Worm (Caenorhabditis elegans) whole organism, L1 larva: Measurements from ENCODE around the gene ifc-2.

ENCODE experiments used
- alr-1 ChIP-seq: fragments of 200-800 bp; sonication (Bioruptor generic); optimal IDR thresholded peaks from 2 replicates; lab custom pipeline; 2018; ENCODE audit warnings: borderline replicate concordance, mild to moderate bottlenecking, missing genetic modification characterization, missing compliant biosample characterization
- ama-1 ChIP-seq: fragments of 150-350 bp; optimal IDR thresholded peaks from 2 replicates; lab custom pipeline; 2014
- ceh-8 ChIP-seq: fragments of 200-800 bp; sonication (Bioruptor generic); optimal IDR thresholded peaks from 2 replicates; lab custom pipeline; 2018; ENCODE audit warnings: mild to moderate bottlenecking, missing genetic modification characterization, moderate library complexity, missing compliant biosample characterization
- ceh-88 ChIP-seq: fragments of 200-800 bp; sonication (Bioruptor generic); IDR thresholded peaks from 2 replicates; pipeline ENCODE4 v1.3.6; 2022; ENCODE audit warnings: missing genetic modification characterization, missing compliant biosample characterization
- ces-1 ChIP-seq: fragments of 150-350 bp; optimal IDR thresholded peaks from 2 replicates; lab custom pipeline; 2014; ENCODE audit warnings: missing biosample characterization, missing genetic modification reagents, missing genetic modification characterization
- dpl-1 ChIP-seq, 3 experiments: fragments of 150-350 bp in 2 of 3; sonication (generic microtip) in 1 of 3; optimal IDR thresholded peaks; 2 replicates each; lab custom pipeline; 2014 to 2017; ENCODE audit warnings: missing biosample characterization in 3 of 3, missing genetic modification characterization in 3 of 3, missing genetic modification reagents in 3 of 3
- dsc-1 ChIP-seq: sonication (generic microtip); optimal IDR thresholded peaks from 2 replicates; lab custom pipeline; 2016; ENCODE audit warnings: mild to moderate bottlenecking, missing genetic modification characterization, missing compliant biosample characterization
- efl-1 ChIP-seq, 4 experiments: fragments of 150-350 bp; optimal IDR thresholded peaks in 3 of 4; peaks in 1 of 4; 1 replicate in 1 of 4; 2 replicates in 3 of 4; lab custom pipeline; 2014; ENCODE audit warnings: missing biosample characterization in 2 of 4, missing genetic modification characterization in 2 of 4, missing genetic modification reagents in 2 of 4
- egl-27 ChIP-seq, 2 experiments: fragments of 150-350 bp in 1 of 2; sonication (generic microtip); optimal IDR thresholded peaks; 3 replicates each; lab custom pipeline; 2017 to 2018; ENCODE audit warnings: missing biosample characterization in 2 of 2, missing genetic modification characterization in 2 of 2, missing genetic modification reagents in 2 of 2
- elt-2 ChIP-seq: sonication (generic microtip); optimal IDR thresholded peaks from 2 replicates; lab custom pipeline; 2016; ENCODE audit warnings: missing genetic modification characterization, mild to moderate bottlenecking, inconsistent platforms, missing compliant biosample characterization, missing genetic modification reagents
- elt-3 ChIP-seq, 6 experiments: fragments of 150-350 bp in 1 of 6; sonication (generic microtip); optimal IDR thresholded peaks; 2 replicates each; lab custom pipeline; 2017 to 2018; ENCODE audit warnings: missing biosample characterization in 6 of 6, missing genetic modification characterization in 6 of 6, inconsistent platforms in 1 of 6
- ets-5 ChIP-seq: fragments of 200-800 bp; sonication (Bioruptor generic); IDR thresholded peaks from 2 replicates; pipeline ENCODE4 v1.3.6; 2022; ENCODE audit warnings: missing genetic modification characterization, missing compliant biosample characterization
- fkh-4 ChIP-seq: sonication (generic microtip); optimal IDR thresholded peaks from 2 replicates; lab custom pipeline; 2016; ENCODE audit warnings: missing compliant biosample characterization, missing genetic modification characterization, borderline replicate concordance
- fkh-8 ChIP-seq: sonication (generic microtip); optimal IDR thresholded peaks from 2 replicates; lab custom pipeline; 2016; ENCODE audit warnings: mild to moderate bottlenecking, missing genetic modification characterization, missing compliant biosample characterization
- grh-1 ChIP-seq: fragments of 200-800 bp; sonication (Bioruptor generic); IDR thresholded peaks from 2 replicates; pipeline ENCODE4 v1.3.6; 2022; ENCODE audit warnings: missing genetic modification reagents, missing genetic modification characterization, missing compliant biosample characterization
- hlh-17 ChIP-seq: fragments of 200-800 bp; sonication (Bioruptor generic); optimal IDR thresholded peaks from 2 replicates; lab custom pipeline; 2018; ENCODE audit warnings: missing genetic modification characterization, mild to moderate bottlenecking, missing compliant biosample characterization, moderate library complexity, borderline replicate concordance
- hlh-4 ChIP-seq: sonication (generic microtip); optimal IDR thresholded peaks from 2 replicates; lab custom pipeline; 2016; ENCODE audit warnings: mild to moderate bottlenecking, missing genetic modification characterization, missing compliant biosample characterization
- irx-1 ChIP-seq: sonication (generic microtip); optimal IDR thresholded peaks from 2 replicates; lab custom pipeline; 2016; ENCODE audit warnings: missing genetic modification characterization, missing compliant biosample characterization
- isw-1 ChIP-seq: fragments of 200-800 bp; sonication (Bioruptor generic); IDR thresholded peaks from 2 replicates; pipeline ENCODE4 v1.3.6; 2022; ENCODE audit warnings: missing genetic modification characterization, missing compliant biosample characterization
- jun-1 ChIP-seq: fragments of 150-350 bp; optimal IDR thresholded peaks from 2 replicates; lab custom pipeline; 2014; ENCODE audit warnings: missing biosample characterization, missing genetic modification reagents, missing genetic modification characterization
- lin-13 ChIP-seq: fragments of 150-350 bp; optimal IDR thresholded peaks from 2 replicates; lab custom pipeline; 2014; ENCODE audit warnings: missing biosample characterization, missing genetic modification reagents, missing genetic modification characterization
- lin-15B ChIP-seq: fragments of 150-350 bp; sonication (generic microtip); optimal IDR thresholded peaks from 3 replicates; lab custom pipeline; 2014; ENCODE audit warnings: missing biosample characterization, missing genetic modification characterization
- lin-35 ChIP-seq, 2 experiments: fragments of 150-350 bp; optimal IDR thresholded peaks; 2 replicates each; lab custom pipeline; 2014; ENCODE audit warnings: missing biosample characterization in 2 of 2, missing genetic modification characterization in 2 of 2, missing genetic modification reagents in 2 of 2
- lir-3 ChIP-seq: sonication (generic microtip); optimal IDR thresholded peaks from 2 replicates; lab custom pipeline; 2016; ENCODE audit warnings: mild to moderate bottlenecking, missing genetic modification characterization, moderate library complexity, missing compliant biosample characterization; ENCODE audit not compliant: poor library complexity
- lsy-2 ChIP-seq, 2 experiments: fragments of 150-350 bp; optimal IDR thresholded peaks; 2 replicates each; lab custom pipeline; 2014; ENCODE audit warnings: missing biosample characterization in 2 of 2, missing genetic modification characterization in 2 of 2
- mab-9 ChIP-seq: fragments of 200-800 bp; sonication (Bioruptor generic); IDR thresholded peaks from 2 replicates; pipeline ENCODE4 v1.3.6; 2022; ENCODE audit warnings: missing genetic modification reagents, missing genetic modification characterization, missing compliant biosample characterization
- mef-2 ChIP-seq: fragments of 150-350 bp; optimal IDR thresholded peaks from 2 replicates; lab custom pipeline; 2014; ENCODE audit warnings: missing biosample characterization, missing genetic modification characterization
- mep-1 ChIP-seq: fragments of 150-350 bp; optimal IDR thresholded peaks from 2 replicates; lab custom pipeline; 2014; ENCODE audit warnings: missing biosample characterization, missing genetic modification characterization
- nhr-20 ChIP-seq: sonication (generic microtip); optimal IDR thresholded peaks from 2 replicates; lab custom pipeline; 2016; ENCODE audit warnings: mild to moderate bottlenecking, missing genetic modification characterization, missing compliant biosample characterization
- nhr-237 ChIP-seq: fragments of 150-350 bp; optimal IDR thresholded peaks from 2 replicates; lab custom pipeline; 2014; ENCODE audit warnings: missing biosample characterization, missing genetic modification characterization
- nhr-47 ChIP-seq: sonication (generic microtip); optimal IDR thresholded peaks from 2 replicates; lab custom pipeline; 2016; ENCODE audit warnings: mild to moderate bottlenecking, missing genetic modification characterization, moderate library complexity, missing compliant biosample characterization
- nhr-71 ChIP-seq: sonication (generic microtip); optimal IDR thresholded peaks from 2 replicates; lab custom pipeline; 2016; ENCODE audit warnings: mild to moderate bottlenecking, missing genetic modification characterization, moderate library complexity, missing compliant biosample characterization
- nhr-76 ChIP-seq: sonication (generic microtip); optimal IDR thresholded peaks from 2 replicates; lab custom pipeline; 2017; ENCODE audit warnings: missing biosample characterization, missing genetic modification characterization
- nhr-77 ChIP-seq: fragments of 150-350 bp; optimal IDR thresholded peaks from 2 replicates; lab custom pipeline; 2014; ENCODE audit warnings: missing biosample characterization, missing genetic modification characterization
- nhr-85 ChIP-seq: sonication (generic microtip); peaks from one replicate; lab custom pipeline; 2016; ENCODE audit warnings: missing genetic modification characterization, inconsistent platforms, missing compliant biosample characterization
- nhr-90 ChIP-seq: sonication (generic microtip); optimal IDR thresholded peaks from 2 replicates; lab custom pipeline; 2016; ENCODE audit warnings: mild to moderate bottlenecking, missing genetic modification characterization, missing compliant biosample characterization; ENCODE audit not compliant: poor library complexity
- pax-3 ChIP-seq: fragments of 200-800 bp; sonication (Bioruptor generic); optimal IDR thresholded peaks from 2 replicates; lab custom pipeline; 2018; ENCODE audit warnings: mild to moderate bottlenecking, missing genetic modification characterization, moderate library complexity, missing compliant biosample characterization
- skn-1 ChIP-seq: fragments of 150-350 bp; optimal IDR thresholded peaks from 2 replicates; lab custom pipeline; 2014; ENCODE audit warnings: missing biosample characterization, missing genetic modification characterization
- snpc-4 ChIP-seq: fragments of 150-350 bp; optimal IDR thresholded peaks from 2 replicates; lab custom pipeline; 2014; ENCODE audit warnings: missing biosample characterization, missing genetic modification characterization
- sptf-1 ChIP-seq: fragments of 150-350 bp; optimal IDR thresholded peaks from 2 replicates; lab custom pipeline; 2014; ENCODE audit warnings: missing biosample characterization, missing genetic modification characterization
- sup-37 ChIP-seq: fragments of 200-800 bp; sonication (Bioruptor generic); optimal IDR thresholded peaks from 2 replicates; lab custom pipeline; 2018; ENCODE audit warnings: mild to moderate bottlenecking, missing genetic modification characterization, missing compliant biosample characterization
- swsn-7 ChIP-seq: sonication (generic microtip); optimal IDR thresholded peaks from 2 replicates; lab custom pipeline; 2016; ENCODE audit warnings: missing genetic modification characterization, missing compliant biosample characterization
- tlp-1 ChIP-seq: fragments of 150-350 bp; optimal IDR thresholded peaks from 2 replicates; lab custom pipeline; 2014; ENCODE audit warnings: missing biosample characterization, missing genetic modification characterization
- unc-130 ChIP-seq: fragments of 150-350 bp; optimal IDR thresholded peaks from 2 replicates; lab custom pipeline; 2017; ENCODE audit warnings: missing biosample characterization, missing genetic modification characterization, inconsistent platforms
- unc-30 ChIP-seq: sonication (generic microtip); optimal IDR thresholded peaks from 2 replicates; lab custom pipeline; 2017; ENCODE audit warnings: missing biosample characterization, missing genetic modification characterization
- unc-98 ChIP-seq: fragments of 200-800 bp; sonication (Bioruptor generic); IDR thresholded peaks from 2 replicates; pipeline ENCODE4 v1.3.6; 2022; ENCODE audit warnings: missing genetic modification characterization, missing compliant biosample characterization
- vab-15 ChIP-seq: sonication (generic microtip); optimal IDR thresholded peaks from 2 replicates; lab custom pipeline; 2017; ENCODE audit warnings: missing genotype, mild to moderate bottlenecking, missing genetic modification characterization, missing compliant biosample characterization
- ztf-4 ChIP-seq: fragments of 150-350 bp; optimal IDR thresholded peaks from 2 replicates; lab custom pipeline; 2014; ENCODE audit warnings: missing biosample characterization, missing genetic modification characterization

The ifc-2 gene

ce11 chrX:593910-594447 is 60.7 kb downstream of the ifc-2 start, which contains the start of gene F13C5.2:
F13C5.2 (plus strand) TSS chrX:593960.
- TF ChIP-seq nhr-85, result peak; percentile 34
- peak; percentile 56 for TF ChIP-seq ceh-8 (GFP tag; lab: Kevin White, UChicago)
- no peak for TF ChIP-seq unc-130 (tag; lab: Kevin White, UChicago)
- TF ChIP-seq, all 84 proteins: peak for 2

ce11 chrX:593245-593733 is 61.4 kb downstream of the ifc-2 start:
- TF ChIP-seq elt-2 (tag; lab: Kevin White, UChicago) (peak; percentile 37), unc-130 (tag; lab: Kevin White, UChicago) (peak; percentile 38), lin-13 (GFP tag; lab: Kevin White, UChicago) (peak; percentile 71), lir-3 (tag; lab: Kevin White, UChicago) (peak; percentile 59), elt-3 (tag; optimal IDR thresholded peaks at IDR 0.05; lab: Kevin White, UChicago) (peak in 1 of 6 experiments; percentile 45), unc-30 (tag; lab: Kevin White, UChicago) (no peak), snpc-4 (peak; percentile 60), mef-2 (tag; lab: Kevin White, UChicago) (peak; percentile 45), nhr-90 (tag; lab: Kevin White, UChicago) (peak; percentile 66), ztf-4 (tag; lab: Kevin White, UChicago) (peak; percentile 68), ama-1 (lab: Kevin White, UChicago) (no peak), jun-1 (peak; percentile 82), swsn-7 (peak; percentile 90), nhr-237 (tag; lab: Kevin White, UChicago) (peak; percentile 77), lin-15B (tag; lab: Kevin White, UChicago) (no peak), isw-1 (GFP tag; lab: Robert Waterston, UW) (peak; percentile 68), sptf-1 (tag; lab: Kevin White, UChicago) (no peak), egl-27 (tag; optimal IDR thresholded peaks at IDR 0.05; lab: Kevin White, UChicago) (peak; percentile 45 to 81), nhr-85 (peak; percentile 69), fkh-8 (tag; lab: Kevin White, UChicago) (peak; percentile 93), mab-9 (GFP tag; lab: Robert Waterston, UW) (0 out of 2 replicates have a peak, but pooled peaks have one; percentile 6), tlp-1 (no peak), nhr-76 (tag; lab: Kevin White, UChicago) (no peak), hlh-4 (tag; lab: Kevin White, UChicago) (no peak), unc-98 (GFP tag; lab: Robert Waterston, UW) (no peak), irx-1 (tag; lab: Kevin White, UChicago) (peak; percentile 70), dsc-1 (peak; percentile 79), skn-1 (tag; lab: Kevin White, UChicago) (peak; percentile 85), efl-1 (optimal IDR thresholded peaks at IDR 0.05; lab: Kevin White, UChicago) (peak; percentile 43 to 63), efl-1 (GFP tag; optimal IDR thresholded peaks at IDR 0.05 in 1 of 2; lab: Kevin White, UChicago) (peak in 1 of 2 experiments; percentile 95), hlh-17 (GFP tag; lab: Kevin White, UChicago) (no peak), nhr-71 (tag; lab: Kevin White, UChicago) (peak; percentile 90), pax-3 (peak; percentile 49), dpl-1 (GFP tag; optimal IDR thresholded peaks at IDR 0.05; lab: Kevin White, UChicago) (peak; percentile 24 to 36 (median 28)), nhr-77 (peak; percentile 80), alr-1 (tag; lab: Kevin White, UChicago) (no peak), lsy-2 (tag; optimal IDR thresholded peaks at IDR 0.05; lab: Kevin White, UChicago) (peak; percentile 47 to 82), ets-5 (GFP tag; lab: Robert Waterston, UW) (no peak), ces-1 (peak; percentile 39), vab-15 (tag; lab: Kevin White, UChicago) (no peak), sup-37 (GFP tag; lab: Kevin White, UChicago) (no peak), mep-1 (tag; lab: Kevin White, UChicago) (peak; percentile 65), fkh-4 (tag; lab: Kevin White, UChicago) (no peak), nhr-47 (peak; percentile 86), nhr-20 (tag; lab: Kevin White, UChicago) (peak; percentile 87), ceh-88 (GFP tag; lab: Robert Waterston, UW) (no peak), grh-1 (GFP tag; lab: Robert Waterston, UW) (0 out of 2 replicates have a peak, but pooled peaks have one; percentile 21), lin-35 (GFP tag; optimal IDR thresholded peaks at IDR 0.05; lab: Kevin White, UChicago) (peak; percentile 58 to 70)
